Worm (Caenorhabditis elegans) whole organism, early embryonic: ENCODE results near the gene rbm-7.

ENCODE experiments used
- B0310.2 ChIP-seq: sonication (generic microtip); optimal IDR thresholded peaks from 2 replicates; lab custom pipeline; 2016; ENCODE audit warnings: mild to moderate bottlenecking, missing genetic modification characterization, missing compliant biosample characterization
- ama-1 ChIP-seq: fragments of 150-350 bp; optimal IDR thresholded peaks from 2 replicates; lab custom pipeline; 2014
- ceh-13 ChIP-seq: fragments of 200-800 bp; sonication (Bioruptor generic); optimal IDR thresholded peaks from 2 replicates; lab custom pipeline; 2018; ENCODE audit warnings: mild to moderate bottlenecking, missing genetic modification characterization, missing compliant biosample characterization
- ets-7 ChIP-seq: sonication (generic microtip); optimal IDR thresholded peaks from 2 replicates; lab custom pipeline; 2016; ENCODE audit warnings: missing genotype, missing genetic modification characterization, missing compliant biosample characterization
- flt-1 ChIP-seq: fragments of 200-800 bp; sonication (Bioruptor generic); IDR thresholded peaks from 2 replicates; pipeline ENCODE4 v1.3.6; 2022; ENCODE audit warnings: missing genetic modification characterization, missing compliant biosample characterization
- hmg-4 ChIP-seq: fragments of 200-800 bp; sonication (Bioruptor generic); optimal IDR thresholded peaks from 2 replicates; lab custom pipeline; 2018; ENCODE audit warnings: mild to moderate bottlenecking, missing genetic modification characterization, missing compliant biosample characterization
- hnd-1 ChIP-seq: sonication (generic microtip); optimal IDR thresholded peaks from 2 replicates; lab custom pipeline; 2016; ENCODE audit warnings: missing genetic modification characterization, missing compliant biosample characterization
- scrt-1 ChIP-seq: fragments of 200-800 bp; sonication (Bioruptor generic); IDR thresholded peaks from 2 replicates; pipeline ENCODE4 v1.3.6; 2022; ENCODE audit warnings: missing genetic modification characterization, missing compliant biosample characterization

ce11 chrIII:12904052-12904451 is 27.6 kb downstream of the rbm-7 start:
- TF ChIP-seq flt-1 (no peak), scrt-1 (GFP tag; lab: Robert Waterston, UW) (no peak), ets-7 (no peak), ama-1 (lab: Kevin White, UChicago) (no peak), B0310.2 (no peak), ceh-13 (GFP tag; lab: Kevin White, UChicago) (no peak), hmg-4 (no peak), hnd-1 (tag; lab: Kevin White, UChicago) (no peak)
